Worm (Caenorhabditis elegans) whole organism, early embryonic: ENCODE measurements around the gene clec-167.
A peak's percentile ranks its signal among the peaks of the same experiment; 100 is the strongest.

ENCODE experiments used
- B0310.2 ChIP-seq: sonication (generic microtip); optimal IDR thresholded peaks from 2 replicates; lab custom pipeline; 2016; ENCODE audit warnings: mild to moderate bottlenecking, missing genetic modification characterization, missing compliant biosample characterization
- F13C5.2 ChIP-seq: sonication (generic microtip); optimal IDR thresholded peaks from 2 replicates; lab custom pipeline; 2017; ENCODE audit warnings: mild to moderate bottlenecking, missing genetic modification characterization, inconsistent platforms, missing compliant biosample characterization
- aly-1 ChIP-seq: sonication (generic microtip); optimal IDR thresholded peaks from 2 replicates; lab custom pipeline; 2016; ENCODE audit warnings: missing genetic modification characterization, missing compliant biosample characterization
- ama-1 ChIP-seq: fragments of 150-350 bp; optimal IDR thresholded peaks from 2 replicates; lab custom pipeline; 2014
- ceh-13 ChIP-seq: fragments of 200-800 bp; sonication (Bioruptor generic); optimal IDR thresholded peaks from 2 replicates; lab custom pipeline; 2018; ENCODE audit warnings: mild to moderate bottlenecking, missing genetic modification characterization, missing compliant biosample characterization
- ceh-36 ChIP-seq: sonication (generic microtip); optimal IDR thresholded peaks from 2 replicates; lab custom pipeline; 2016; ENCODE audit warnings: missing genetic modification characterization, inconsistent platforms, missing compliant biosample characterization
- ets-7 ChIP-seq: sonication (generic microtip); optimal IDR thresholded peaks from 2 replicates; lab custom pipeline; 2016; ENCODE audit warnings: missing genotype, missing genetic modification characterization, missing compliant biosample characterization
- flt-1 ChIP-seq: fragments of 200-800 bp; sonication (Bioruptor generic); IDR thresholded peaks from 2 replicates; pipeline ENCODE4 v1.3.6; 2022; ENCODE audit warnings: missing genetic modification characterization, missing compliant biosample characterization
- hmbx-1 ChIP-seq: sonication (generic microtip); optimal IDR thresholded peaks from 2 replicates; lab custom pipeline; 2016; ENCODE audit warnings: mild to moderate bottlenecking, missing genetic modification characterization, missing compliant biosample characterization
- hmg-4 ChIP-seq: fragments of 200-800 bp; sonication (Bioruptor generic); optimal IDR thresholded peaks from 2 replicates; lab custom pipeline; 2018; ENCODE audit warnings: mild to moderate bottlenecking, missing genetic modification characterization, missing compliant biosample characterization
- hnd-1 ChIP-seq: sonication (generic microtip); optimal IDR thresholded peaks from 2 replicates; lab custom pipeline; 2016; ENCODE audit warnings: missing genetic modification characterization, missing compliant biosample characterization
- pes-1 ChIP-seq: fragments of 200-800 bp; sonication (Bioruptor generic); IDR thresholded peaks from 2 replicates; pipeline ENCODE4 v1.3.6; 2022; ENCODE audit warnings: missing genetic modification reagents, missing genetic modification characterization, missing compliant biosample characterization
- scrt-1 ChIP-seq: fragments of 200-800 bp; sonication (Bioruptor generic); IDR thresholded peaks from 2 replicates; pipeline ENCODE4 v1.3.6; 2022; ENCODE audit warnings: missing genetic modification characterization, missing compliant biosample characterization
- sea-1 ChIP-seq: fragments of 200-800 bp; sonication (Bioruptor generic); conservative IDR thresholded peaks from 2 replicates; pipeline ENCODE4 v1.3.6; 2022; ENCODE audit warnings: missing genetic modification characterization, missing compliant biosample characterization
- tbx-11 ChIP-seq: fragments of 200-800 bp; sonication (Bioruptor generic); IDR thresholded peaks from 2 replicates; pipeline ENCODE4 v1.3.6; 2022; ENCODE audit warnings: missing genetic modification characterization, missing compliant biosample characterization
- tbx-37 ChIP-seq: fragments of 200-800 bp; sonication (Bioruptor generic); conservative IDR thresholded peaks from 2 replicates; pipeline ENCODE4 v1.3.6; 2022; ENCODE audit warnings: missing genetic modification reagents, missing genetic modification characterization, missing compliant biosample characterization
- tra-4 ChIP-seq: sonication (generic microtip); optimal IDR thresholded peaks from 2 replicates; lab custom pipeline; 2017; ENCODE audit warnings: missing genetic modification characterization, missing compliant biosample characterization

clec-167 gene

DNA sequence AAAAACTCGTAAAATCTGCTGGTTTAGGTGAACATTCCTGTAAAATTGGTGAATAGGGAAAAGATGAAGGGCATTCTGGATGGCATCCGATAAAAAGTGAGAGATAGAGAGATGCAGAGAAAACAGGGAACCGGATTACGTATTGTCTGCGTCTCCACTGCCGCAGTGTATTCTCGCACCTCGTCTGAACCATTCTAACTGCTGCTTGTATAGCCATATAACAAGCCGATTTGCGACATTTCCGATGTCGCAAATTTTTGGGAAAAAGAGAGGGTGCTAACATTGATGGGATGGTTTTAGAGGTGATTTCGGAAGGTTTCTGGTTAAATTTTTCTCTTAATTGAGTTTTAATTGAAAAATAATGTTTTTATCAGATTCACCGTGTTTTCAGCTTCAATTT, 34.4 kb downstream of the clec-167 start, which contains the start of gene W09G12.10:
TSS of gene W09G12.10 (minus strand) at position 121 of the 400 bp plus-strand sequence.
- TF ChIP-seq hnd-1 (tag; lab: Kevin White, UChicago), result no peak
- TF ChIP-seq aly-1 (tag; lab: Kevin White, UChicago), result no peak
- no peak for TF ChIP-seq B0310.2
- TF ChIP-seq ama-1 (lab: Kevin White, UChicago), result no peak
- no peak for TF ChIP-seq tbx-37
- TF ChIP-seq scrt-1, result no peak
- no peak for TF ChIP-seq tbx-11 (GFP tag; lab: Robert Waterston, UW)
- no peak for TF ChIP-seq tra-4 (tag; lab: Kevin White, UChicago)
- no peak for TF ChIP-seq ceh-36 (tag; lab: Kevin White, UChicago)
- TF ChIP-seq F13C5.2, result no peak

DNA sequence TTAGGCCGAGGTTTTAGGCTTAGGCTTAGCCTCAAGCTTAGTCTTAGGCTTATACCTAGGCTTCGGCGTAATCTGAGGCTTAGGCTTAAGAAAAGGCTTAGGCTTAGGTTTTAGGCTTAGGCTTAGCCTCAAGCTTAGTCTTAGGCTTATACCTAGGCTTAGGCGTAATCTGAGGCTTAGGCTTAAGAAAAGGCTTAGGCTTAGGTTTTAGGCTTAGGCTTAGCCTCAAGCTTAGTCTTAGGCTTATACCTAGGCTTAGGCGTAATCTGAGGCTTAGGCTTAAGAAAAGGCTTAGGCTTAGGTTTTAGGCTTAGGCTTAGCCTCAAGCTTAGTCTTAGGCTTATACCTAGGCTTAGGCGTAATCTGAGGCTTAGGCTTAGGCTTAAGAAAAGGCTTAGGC, 38.3 kb downstream of the clec-167 start:
- TF ChIP-seq ceh-36 (tag; lab: Kevin White, UChicago), result peak; percentile 72

ce11 chrIV:1216290-1216689, 39.2 kb downstream of the clec-167 start, which contains the start of gene W09G12.9:
Gene W09G12.9 (plus strand): TSS chrIV:1216590.
- no peak for TF ChIP-seq tra-4 (tag; lab: Kevin White, UChicago)
- no peak for TF ChIP-seq ama-1 (lab: Kevin White, UChicago)
- no peak for TF ChIP-seq ets-7 (tag; lab: Kevin White, UChicago)
- TF ChIP-seq scrt-1, result no peak
- no peak for TF ChIP-seq hnd-1 (tag; lab: Kevin White, UChicago)
- TF ChIP-seq hmbx-1 (tag; lab: Kevin White, UChicago), result no peak
- TF ChIP-seq aly-1 (tag; lab: Kevin White, UChicago), result no peak
- no peak for TF ChIP-seq F13C5.2
- TF ChIP-seq flt-1, result no peak
- no peak for TF ChIP-seq tbx-11 (GFP tag; lab: Robert Waterston, UW)
- no peak for TF ChIP-seq B0310.2
- no peak for TF ChIP-seq hmg-4 (GFP tag; lab: Kevin White, UChicago)
- no peak for TF ChIP-seq ceh-13 (GFP tag; lab: Kevin White, UChicago)
- TF ChIP-seq sea-1 (GFP tag; lab: Robert Waterston, UW), result no peak
- TF ChIP-seq pes-1, result no peak

DNA sequence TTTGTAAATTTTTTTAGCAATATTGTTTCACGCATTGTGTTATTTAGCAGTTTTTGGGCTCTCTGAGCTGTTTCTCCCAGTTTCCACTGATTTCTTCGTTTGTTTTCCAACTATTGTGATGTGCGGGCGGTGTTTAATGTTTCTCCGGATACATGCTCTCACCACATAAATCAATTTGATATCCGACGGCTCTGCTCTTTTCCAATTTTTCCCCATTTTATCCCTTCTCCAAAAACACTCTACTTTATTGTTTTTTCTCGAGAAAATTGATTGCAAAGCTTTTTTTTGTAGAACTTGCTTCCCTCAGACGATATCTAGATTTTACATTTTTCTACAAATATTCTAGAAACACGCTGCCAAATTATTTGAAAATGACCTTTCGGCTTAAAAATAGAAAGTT, 40.0 kb downstream of the clec-167 start:
- TF ChIP-seq ets-7 (tag; lab: Kevin White, UChicago), result no peak
- TF ChIP-seq ceh-36 (tag; lab: Kevin White, UChicago), result no peak
- TF ChIP-seq hmg-4 (GFP tag; lab: Kevin White, UChicago), result no peak
- no peak for TF ChIP-seq ama-1 (lab: Kevin White, UChicago)
- no peak for TF ChIP-seq hnd-1 (tag; lab: Kevin White, UChicago)
- TF ChIP-seq tbx-11 (GFP tag; lab: Robert Waterston, UW), result no peak
- TF ChIP-seq B0310.2, result no peak
- TF ChIP-seq aly-1 (tag; lab: Kevin White, UChicago), result no peak
- TF ChIP-seq flt-1, result no peak
- TF ChIP-seq scrt-1, result no peak
- no peak for TF ChIP-seq ceh-13 (GFP tag; lab: Kevin White, UChicago)
- TF ChIP-seq tbx-37, result no peak
- no peak for TF ChIP-seq tra-4 (tag; lab: Kevin White, UChicago)

- no peak for TF ChIP-seq ama-1 (lab: Kevin White, UChicago)
- TF ChIP-seq F13C5.2, result no peak
- TF ChIP-seq hnd-1 (tag; lab: Kevin White, UChicago), result no peak
These were observed 42.3 kb downstream of the clec-167 start for ce11 chrIV:1213192-1213591.

- TF ChIP-seq tbx-37, result no peak
- no peak for TF ChIP-seq ama-1 (lab: Kevin White, UChicago)
- no peak for TF ChIP-seq ceh-13 (GFP tag; lab: Kevin White, UChicago)
- no peak for TF ChIP-seq hnd-1 (tag; lab: Kevin White, UChicago)
- TF ChIP-seq flt-1, result no peak
- TF ChIP-seq ets-7 (tag; lab: Kevin White, UChicago), result no peak
- no peak for TF ChIP-seq aly-1 (tag; lab: Kevin White, UChicago)
- no peak for TF ChIP-seq B0310.2
- TF ChIP-seq hmg-4 (GFP tag; lab: Kevin White, UChicago), result no peak
- no peak for TF ChIP-seq hmbx-1 (tag; lab: Kevin White, UChicago)
- TF ChIP-seq sea-1 (GFP tag; lab: Robert Waterston, UW), result no peak
- no peak for TF ChIP-seq ceh-36 (tag; lab: Kevin White, UChicago)
- no peak for TF ChIP-seq tra-4 (tag; lab: Kevin White, UChicago)
- TF ChIP-seq pes-1, result no peak
These were observed 43.2 kb downstream of the clec-167 start for ce11 chrIV:1212357-1212756.

DNA sequence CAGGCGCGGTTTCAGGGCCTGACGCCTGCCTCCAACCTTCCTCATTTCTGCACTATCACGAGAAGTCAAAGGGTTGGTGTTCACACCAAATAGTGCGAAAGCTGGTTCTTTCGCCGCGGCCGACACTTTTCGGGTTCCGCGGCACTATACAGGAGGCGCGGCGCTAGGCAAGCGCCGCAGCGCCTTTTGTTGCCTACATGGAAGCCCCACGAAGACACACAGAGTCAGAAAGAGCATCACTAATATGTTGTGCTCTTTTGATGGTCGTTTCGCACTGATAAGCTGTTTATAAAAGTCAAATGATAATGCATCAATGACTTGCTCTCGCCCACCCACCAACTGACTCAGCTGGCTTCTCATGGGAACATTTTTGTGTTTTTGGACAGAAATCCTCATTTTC, 43.6 kb downstream of the clec-167 start:
- no peak for TF ChIP-seq hnd-1 (tag; lab: Kevin White, UChicago)
- no peak for TF ChIP-seq ceh-36 (tag; lab: Kevin White, UChicago)
- no peak for TF ChIP-seq hmbx-1 (tag; lab: Kevin White, UChicago)
- no peak for TF ChIP-seq F13C5.2
- no peak for TF ChIP-seq tbx-37
- no peak for TF ChIP-seq sea-1 (GFP tag; lab: Robert Waterston, UW)

ce11 chrIV:1209813-1210212, 45.7 kb downstream of the clec-167 start:
- TF ChIP-seq sea-1 (GFP tag; lab: Robert Waterston, UW) (no peak), hnd-1 (tag; lab: Kevin White, UChicago) (no peak), ceh-36 (tag; lab: Kevin White, UChicago) (no peak), ceh-13 (GFP tag; lab: Kevin White, UChicago) (no peak), scrt-1 (no peak), tbx-37 (no peak), F13C5.2 (no peak), flt-1 (no peak), B0310.2 (no peak), ets-7 (tag; lab: Kevin White, UChicago) (no peak), hmbx-1 (tag; lab: Kevin White, UChicago) (no peak), tra-4 (tag; lab: Kevin White, UChicago) (no peak), pes-1 (no peak)
